Fruit fly (Drosophila melanogaster) whole organism, embryonic: ENCODE measurements around the gene CG13386.

Source experiments
- CG10321 ChIP-seq: fragments of 200-800 bp; sonication (Bioruptor generic); IDR thresholded peaks from 2 replicates; pipeline ENCODE4 v1.3.6; 2022; ENCODE audit warnings: missing biosample characterization, missing genetic modification characterization
- CG10431 ChIP-seq: fragments of 200-800 bp; sonication (Bioruptor generic); optimal IDR thresholded peaks from 3 replicates; lab custom pipeline; 2018; ENCODE audit warnings: missing biosample characterization, mild to moderate bottlenecking, missing genetic modification characterization
- CG11456 ChIP-seq: fragments of 200-800 bp; sonication (Bioruptor generic); IDR thresholded peaks from 3 replicates; pipeline ENCODE4 v1.3.6; 2022; ENCODE audit warnings: missing biosample characterization, missing genetic modification characterization
- CG12236 ChIP-seq: fragments of 200-800 bp; sonication (Bioruptor generic); optimal IDR thresholded peaks from 2 replicates; lab custom pipeline; 2016; ENCODE audit warnings: missing biosample characterization, missing genetic modification characterization
- CG1233 ChIP-seq: fragments of 200-800 bp; sonication (Bioruptor generic); optimal IDR thresholded peaks from 4 replicates; lab custom pipeline; 2018; ENCODE audit warnings: missing biosample characterization, mild to moderate bottlenecking, missing genetic modification characterization
- CG13624 ChIP-seq: fragments of 200-800 bp; sonication (Bioruptor generic); optimal IDR thresholded peaks from 2 replicates; lab custom pipeline; 2016; ENCODE audit warnings: missing biosample characterization, missing genetic modification characterization
- CG14050 ChIP-seq: fragments of 200-800 bp; sonication (Bioruptor generic); IDR thresholded peaks from 3 replicates; pipeline ENCODE4 v1.3.6; 2022; ENCODE audit warnings: missing biosample characterization, missing genetic modification characterization
- CG15011 ChIP-seq: fragments of 200-800 bp; sonication (Bioruptor generic); optimal IDR thresholded peaks from 3 replicates; lab custom pipeline; 2018; ENCODE audit warnings: missing biosample characterization, mild to moderate bottlenecking, missing genetic modification characterization
- CG18011 ChIP-seq: fragments of 200-800 bp; sonication (Bioruptor generic); optimal IDR thresholded peaks from 2 replicates; lab custom pipeline; 2017; ENCODE audit warnings: missing biosample characterization, missing genetic modification characterization, mild to moderate bottlenecking, moderate library complexity, missing genotype
- CG18764 ChIP-seq: fragments of 200-800 bp; sonication (Bioruptor generic); optimal IDR thresholded peaks from 3 replicates; lab custom pipeline; 2016; ENCODE audit warnings: missing biosample characterization, missing genetic modification characterization
- CG33557 ChIP-seq: fragments of 200-800 bp; sonication (Bioruptor generic); optimal IDR thresholded peaks from 2 replicates; lab custom pipeline; 2019; ENCODE audit warnings: missing biosample characterization, mild to moderate bottlenecking, missing genetic modification characterization, moderate library complexity
- CG34422 ChIP-seq: fragments of 200-800 bp; sonication (Bioruptor generic); IDR thresholded peaks from 3 replicates; pipeline ENCODE4 v1.3.6; 2022; ENCODE audit warnings: missing biosample characterization, missing genetic modification characterization
- CG43689 ChIP-seq: fragments of 200-800 bp; sonication (Bioruptor generic); IDR thresholded peaks from 2 replicates; pipeline ENCODE4 v1.3.6; 2022; ENCODE audit warnings: missing biosample characterization, missing genetic modification characterization
- CG4707 ChIP-seq: fragments of 200-800 bp; sonication (Bioruptor generic); optimal IDR thresholded peaks from 2 replicates; lab custom pipeline; 2018; ENCODE audit warnings: missing biosample characterization, mild to moderate bottlenecking, missing genetic modification characterization, moderate library complexity
- CG7745 ChIP-seq: fragments of 200-800 bp; sonication (Bioruptor generic); optimal IDR thresholded peaks from 2 replicates; lab custom pipeline; 2018; ENCODE audit warnings: missing biosample characterization, mild to moderate bottlenecking, missing genetic modification characterization, moderate library complexity
- CTCF ChIP-seq: fragments of 200-800 bp; sonication (Bioruptor generic); optimal IDR thresholded peaks from 2 replicates; lab custom pipeline; 2017; ENCODE audit warnings: missing biosample characterization, mild to moderate bottlenecking, missing genetic modification characterization, moderate library complexity
- CoRest ChIP-seq: fragments of 200-800 bp; sonication (Bioruptor generic); optimal IDR thresholded peaks from 3 replicates; lab custom pipeline; 2018; ENCODE audit warnings: missing biosample characterization, mild to moderate bottlenecking, missing genetic modification characterization, moderate library complexity
- HmgD ChIP-seq: fragments of 200-800 bp; sonication (Bioruptor generic); optimal IDR thresholded peaks from 3 replicates; lab custom pipeline; 2016; ENCODE audit warnings: missing biosample characterization, missing genetic modification characterization
- Hr39 ChIP-seq: fragments of >200 bp; optimal IDR thresholded peaks from 2 replicates; lab custom pipeline; 2017
- Hr78 ChIP-seq, 2 experiments: fragments of 200-800 bp in 1 of 2; fragments of >200 bp in 1 of 2; sonication (Bioruptor generic) in 1 of 2; optimal IDR thresholded peaks; 2 replicates each; lab custom pipeline; 2017 to 2019; ENCODE audit warnings: missing biosample characterization in 2 of 2, missing genetic modification characterization in 2 of 2, mild to moderate bottlenecking in 1 of 2, moderate library complexity in 1 of 2
- Hsf ChIP-seq: fragments of 200-800 bp; sonication (Bioruptor generic); optimal IDR thresholded peaks from 3 replicates; lab custom pipeline; 2016; ENCODE audit warnings: missing biosample characterization, missing genetic modification characterization
- NK7.1 ChIP-seq: fragments of 200-800 bp; sonication (Bioruptor generic); optimal IDR thresholded peaks from 3 replicates; lab custom pipeline; 2016; ENCODE audit warnings: missing biosample characterization, missing genetic modification characterization
- Opbp ChIP-seq: fragments of 200-800 bp; sonication (Bioruptor generic); IDR thresholded peaks from 3 replicates; pipeline ENCODE4 v1.3.6; 2022; ENCODE audit warnings: missing biosample characterization, missing genetic modification characterization; ENCODE audit not compliant: partially characterized antibody
- Ssrp ChIP-seq: fragments of 200-800 bp; sonication (Bioruptor generic); optimal IDR thresholded peaks from 2 replicates; lab custom pipeline; 2018; ENCODE audit warnings: missing biosample characterization, mild to moderate bottlenecking, missing genetic modification characterization, moderate library complexity
- Vsx1 ChIP-seq: fragments of 200-800 bp; sonication (Bioruptor generic); optimal IDR thresholded peaks from 2 replicates; lab custom pipeline; 2017; ENCODE audit warnings: missing biosample characterization, mild to moderate bottlenecking, missing genetic modification characterization, missing genetic modification reagents
- ase ChIP-seq: fragments of 200-800 bp; sonication (Bioruptor generic); IDR thresholded peaks from 3 replicates; pipeline ENCODE4 v1.3.6; 2022; ENCODE audit warnings: missing biosample characterization, missing genetic modification characterization
- ato ChIP-seq: fragments of 200-800 bp; sonication (Bioruptor generic); IDR thresholded peaks from 2 replicates; pipeline ENCODE4 v1.3.6; 2022; ENCODE audit warnings: missing biosample characterization, missing genetic modification characterization; ENCODE audit not compliant: partially characterized antibody
- br ChIP-seq: fragments of >200 bp; optimal IDR thresholded peaks from 2 replicates; lab custom pipeline; 2017
- cato ChIP-seq: fragments of 200-800 bp; sonication (Bioruptor generic); optimal IDR thresholded peaks from 2 replicates; lab custom pipeline; 2016; ENCODE audit warnings: missing biosample characterization, missing genetic modification characterization, borderline replicate concordance
- cg ChIP-seq: fragments of 200-800 bp; sonication (Bioruptor generic); optimal IDR thresholded peaks from 3 replicates; lab custom pipeline; 2019; ENCODE audit warnings: missing biosample characterization, mild to moderate bottlenecking, missing genetic modification characterization, moderate library complexity
- chm ChIP-seq: fragments of 200-800 bp; sonication (Bioruptor generic); IDR thresholded peaks from 2 replicates; pipeline ENCODE4 v1.3.6; 2022; ENCODE audit warnings: missing biosample characterization, missing genetic modification characterization
- croc ChIP-seq: fragments of 200-800 bp; sonication (Bioruptor generic); conservative IDR thresholded peaks from 3 replicates; pipeline ENCODE4 v1.3.6; 2022; ENCODE audit warnings: missing biosample characterization, missing genetic modification characterization
- disco-r ChIP-seq: fragments of 200-800 bp; sonication (Bioruptor generic); optimal IDR thresholded peaks from 2 replicates; lab custom pipeline; 2016; ENCODE audit warnings: missing biosample characterization, missing genetic modification characterization
- esg ChIP-seq: fragments of 200-800 bp; sonication (Bioruptor generic); conservative IDR thresholded peaks from 2 replicates; pipeline ENCODE4 v1.3.6; 2022; ENCODE audit warnings: missing biosample characterization, missing genetic modification characterization
- gsb ChIP-seq: fragments of 200-800 bp; sonication (Bioruptor generic); IDR thresholded peaks from 2 replicates; pipeline ENCODE4 v1.3.6; 2022; ENCODE audit warnings: missing biosample characterization, missing genetic modification characterization
- gsb-n ChIP-seq: fragments of 200-800 bp; sonication (Bioruptor generic); optimal IDR thresholded peaks from 3 replicates; lab custom pipeline; 2018; ENCODE audit warnings: missing biosample characterization, mild to moderate bottlenecking, missing genetic modification characterization
- ham ChIP-seq: fragments of 200-800 bp; sonication (Bioruptor generic); IDR thresholded peaks from 2 replicates; pipeline ENCODE4 v1.3.6; 2022; ENCODE audit warnings: missing biosample characterization, missing genetic modification characterization
- lola ChIP-seq, 3 experiments: fragments of >200 bp in 2 of 3; fragments of 200-800 bp in 1 of 3; sonication (Bioruptor generic) in 1 of 3; optimal IDR thresholded peaks; 2 replicates each; lab custom pipeline; 2017 to 2019; ENCODE audit warnings: missing biosample characterization in 3 of 3, missing genetic modification characterization in 3 of 3, mild to moderate bottlenecking in 1 of 3, moderate library complexity in 1 of 3
- lov ChIP-seq, 2 experiments: fragments of 200-800 bp in 1 of 2; fragments of >200 bp in 1 of 2; sonication (Bioruptor generic) in 1 of 2; IDR thresholded peaks in 1 of 2; optimal IDR thresholded peaks in 1 of 2; 2 replicates in 1 of 2; 3 replicates in 1 of 2; pipeline versions ENCODE4 v1.3.6 to Lab custom; 2017 to 2022; ENCODE audit warnings: missing biosample characterization in 1 of 2, missing genetic modification characterization in 1 of 2
- pros ChIP-seq: fragments of 200-800 bp; sonication (Bioruptor generic); optimal IDR thresholded peaks from 3 replicates; lab custom pipeline; 2019; ENCODE audit warnings: missing biosample characterization, mild to moderate bottlenecking, missing genetic modification characterization, moderate library complexity
- ro ChIP-seq: fragments of 200-800 bp; sonication (Bioruptor generic); IDR thresholded peaks from 2 replicates; pipeline ENCODE4 v1.3.6; 2022; ENCODE audit warnings: missing biosample characterization, missing genetic modification characterization
- run ChIP-seq: fragments of 200-800 bp; sonication (Bioruptor generic); optimal IDR thresholded peaks from 3 replicates; lab custom pipeline; 2018; ENCODE audit warnings: missing biosample characterization, mild to moderate bottlenecking, missing genetic modification characterization
- schlank ChIP-seq: fragments of 200-800 bp; sonication (Bioruptor generic); optimal IDR thresholded peaks from 2 replicates; lab custom pipeline; 2018; ENCODE audit warnings: missing biosample characterization, mild to moderate bottlenecking, missing genetic modification characterization
- slp2 ChIP-seq: fragments of 200-800 bp; sonication (Bioruptor generic); optimal IDR thresholded peaks from 2 replicates; lab custom pipeline; 2016; ENCODE audit warnings: missing biosample characterization, missing genetic modification characterization
- vfl ChIP-seq: fragments of 200-800 bp; sonication (Bioruptor generic); optimal IDR thresholded peaks from 2 replicates; lab custom pipeline; 2016; ENCODE audit warnings: missing biosample characterization, missing genetic modification characterization
- wor ChIP-seq: fragments of 200-800 bp; sonication (Bioruptor generic); IDR thresholded peaks from 2 replicates; pipeline ENCODE4 v1.3.6; 2022; ENCODE audit warnings: missing biosample characterization, missing genetic modification characterization
- zfh1 ChIP-seq: fragments of 200-800 bp; sonication (Bioruptor generic); IDR thresholded peaks from 3 replicates; pipeline ENCODE4 v1.3.6; 2022; ENCODE audit warnings: missing biosample characterization, missing genetic modification characterization

CG13386 gene

DNA sequence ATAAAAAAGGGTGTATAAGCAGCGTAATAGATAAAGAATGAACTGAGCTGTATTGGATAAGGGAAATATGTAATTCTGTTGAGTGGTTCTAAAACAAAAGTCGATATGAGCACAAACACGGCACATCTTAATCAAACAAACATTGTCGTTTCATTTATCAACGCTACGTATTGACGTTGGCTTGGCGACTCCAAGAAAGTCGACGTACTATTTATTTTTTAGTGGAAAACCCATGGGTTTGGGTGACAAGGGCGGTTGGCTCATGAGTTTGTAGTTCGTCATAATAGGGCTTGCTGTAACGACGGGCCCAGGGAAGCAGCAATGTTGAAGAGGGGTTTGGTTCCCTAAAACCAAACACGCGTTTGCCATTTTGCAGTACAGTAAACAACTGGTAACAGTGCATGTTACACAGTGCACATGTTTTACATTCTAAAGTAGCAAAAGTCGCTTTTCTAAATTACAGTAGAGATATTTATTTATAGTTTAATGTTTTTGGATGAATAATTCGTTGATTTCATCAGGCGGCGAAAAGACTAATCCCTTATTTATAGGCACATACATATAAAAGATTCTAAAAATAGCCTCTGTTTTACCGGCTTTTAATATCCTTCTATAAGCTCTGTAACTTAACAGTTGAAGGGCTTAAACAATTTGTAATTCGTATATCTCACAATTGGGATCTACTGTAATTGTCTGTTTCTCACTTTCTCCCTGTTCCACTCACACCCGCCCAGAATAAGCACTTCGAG lies 37.4 kb upstream of the CG13386 start (continued):
- TF ChIP-seq vfl (GFP tag; lab: Kevin White, UChicago) (no peak), gsb-n (tag; lab: Kevin White, UChicago) (no peak), Opbp (GFP tag; lab: Robert Waterston, UW) (no peak), CG7745 (tag; lab: Kevin White, UChicago) (no peak), ato (GFP tag; lab: Robert Waterston, UW) (no peak), CG13624 (GFP tag; lab: Kevin White, UChicago) (no peak), CG33557 (GFP tag; lab: Kevin White, UChicago) (no peak), ase (GFP tag; lab: Robert Waterston, UW) (0 out of 3 replicates have a peak, but pooled peaks have one; percentile 14), HmgD (GFP tag; lab: Kevin White, UChicago) (no peak), Hsf (GFP tag; lab: Kevin White, UChicago) (peak; percentile 21), NK7.1 (GFP tag; lab: Kevin White, UChicago) (no peak), ham (GFP tag; lab: Robert Waterston, UW) (no peak), CG18011 (GFP tag; lab: Kevin White, UChicago) (no peak), slp2 (GFP tag; lab: Kevin White, UChicago) (no peak), CG1233 (GFP tag; lab: Kevin White, UChicago) (no peak), pros (GFP tag; lab: Kevin White, UChicago) (peak; percentile 51), CG10431 (GFP tag; lab: Kevin White, UChicago) (no peak), Hr39 (lab: Kevin White, UChicago) (no peak), zfh1 (GFP tag; lab: Robert Waterston, UW) (no peak), CG43689 (GFP tag; lab: Robert Waterston, UW) (no peak)

DNA sequence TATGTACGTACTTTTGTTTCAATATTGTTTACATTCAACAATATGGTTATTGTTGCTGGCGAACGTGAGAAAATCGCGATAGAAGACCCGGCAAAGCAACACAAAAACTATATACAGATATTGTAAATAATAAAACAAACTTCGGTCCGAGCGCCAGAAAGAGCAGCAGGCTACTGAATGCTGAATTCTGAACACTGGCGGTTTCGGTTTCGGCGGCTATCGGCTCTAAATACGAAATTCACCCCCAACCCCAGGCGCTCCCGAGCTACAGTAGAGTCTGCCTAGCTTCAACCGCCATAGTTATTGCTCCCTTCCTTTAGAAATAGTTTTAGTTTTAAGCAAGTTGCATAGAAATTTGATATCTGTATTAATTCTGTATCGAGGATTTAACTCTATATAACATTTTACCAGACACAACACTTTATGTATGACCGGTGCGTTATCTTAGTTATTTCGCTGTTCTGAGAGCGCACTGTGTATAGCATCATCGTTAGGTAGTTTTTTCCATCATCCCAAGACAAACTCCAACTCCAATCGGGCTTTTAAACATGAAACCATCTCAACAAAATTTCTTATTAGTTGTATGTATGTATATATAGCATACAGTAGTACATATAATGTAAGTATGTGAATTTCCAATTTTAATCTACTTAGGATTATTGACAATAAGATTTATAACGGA lies 36.4 kb upstream of the CG13386 start, which contains the start of gene CG7627:
CG7627 (minus strand) TSS at position 197 of the 682 bp plus-strand sequence.
- TF ChIP-seq Ssrp (tag; lab: Kevin White, UChicago), result peak; percentile 61
- peak; percentile 35 for TF ChIP-seq run (tag; lab: Kevin White, UChicago)
- peak in 1 of 2 experiments; percentile 15 for TF ChIP-seq Hr78 (GFP tag; optimal IDR thresholded peaks at IDR 0.05; lab: Kevin White, UChicago)
- TF ChIP-seq croc (GFP tag; lab: Robert Waterston, UW), result peak; percentile 69
- TF ChIP-seq br, result no peak
- TF ChIP-seq CG10321 (GFP tag; lab: Robert Waterston, UW), result no peak
- TF ChIP-seq gsb (GFP tag; lab: Robert Waterston, UW), result peak; percentile 43; the same call in 1 of the 2 replicates
- peak; percentile 74 for TF ChIP-seq disco-r
- TF ChIP-seq CG12236, result no peak
- no peak for TF ChIP-seq cato (GFP tag; lab: Kevin White, UChicago)
- peak; percentile 88 for TF ChIP-seq CG11456 (GFP tag; lab: Robert Waterston, UW)
- peak; percentile 1 for TF ChIP-seq CG15011
- TF ChIP-seq CG14050 (GFP tag; lab: Robert Waterston, UW), result peak; percentile 52; the same call in 2 of the 3 replicates
- no peak for TF ChIP-seq CTCF (GFP tag; lab: Kevin White, UChicago)
- TF ChIP-seq schlank, result peak; percentile 64
- TF ChIP-seq chm (GFP tag; lab: Robert Waterston, UW), result peak; percentile 72; the same call in 1 of the 2 replicates
- peak; percentile 79 for TF ChIP-seq CG34422 (GFP tag; lab: Robert Waterston, UW)
- no peak for TF ChIP-seq lov (optimal IDR thresholded peaks at IDR 0.05; lab: Kevin White, UChicago)
- peak; percentile 68; the same call in 2 of the 3 replicates for TF ChIP-seq lov (GFP tag; IDR thresholded peaks at IDR 0.05; lab: Robert Waterston, UW)
- TF ChIP-seq lola (GFP tag; optimal IDR thresholded peaks at IDR 0.05; lab: Kevin White, UChicago), result peak in 1 of 3 experiments; percentile 43
- TF ChIP-seq ro (GFP tag; lab: Robert Waterston, UW), result peak; percentile 70
- peak; percentile 77 for TF ChIP-seq esg (GFP tag; lab: Robert Waterston, UW)
- TF ChIP-seq CG4707, result peak; percentile 37
- TF ChIP-seq CG18764 (GFP tag; lab: Kevin White, UChicago), result no peak
- TF ChIP-seq Vsx1, result peak; percentile 19
- peak; percentile 47 for TF ChIP-seq wor (GFP tag; lab: Robert Waterston, UW)
- TF ChIP-seq cg (GFP tag; lab: Kevin White, UChicago), result no peak
- peak; percentile 68 for TF ChIP-seq CoRest (tag; lab: Kevin White, UChicago)
